Worm (Caenorhabditis elegans) whole organism, early embryonic: ENCODE results near the gene F26F12.3.

Experiments used
- F13C5.2 ChIP-seq: sonication (generic microtip); optimal IDR thresholded peaks from 2 replicates; lab custom pipeline; 2017; ENCODE audit warnings: mild to moderate bottlenecking, missing genetic modification characterization, inconsistent platforms, missing compliant biosample characterization
- ama-1 ChIP-seq: fragments of 150-350 bp; optimal IDR thresholded peaks from 2 replicates; lab custom pipeline; 2014
- ceh-13 ChIP-seq: fragments of 200-800 bp; sonication (Bioruptor generic); optimal IDR thresholded peaks from 2 replicates; lab custom pipeline; 2018; ENCODE audit warnings: mild to moderate bottlenecking, missing genetic modification characterization, missing compliant biosample characterization
- ceh-36 ChIP-seq: sonication (generic microtip); optimal IDR thresholded peaks from 2 replicates; lab custom pipeline; 2016; ENCODE audit warnings: missing genetic modification characterization, inconsistent platforms, missing compliant biosample characterization
- ets-7 ChIP-seq: sonication (generic microtip); optimal IDR thresholded peaks from 2 replicates; lab custom pipeline; 2016; ENCODE audit warnings: missing genotype, missing genetic modification characterization, missing compliant biosample characterization
- flt-1 ChIP-seq: fragments of 200-800 bp; sonication (Bioruptor generic); IDR thresholded peaks from 2 replicates; pipeline ENCODE4 v1.3.6; 2022; ENCODE audit warnings: missing genetic modification characterization, missing compliant biosample characterization
- hmg-4 ChIP-seq: fragments of 200-800 bp; sonication (Bioruptor generic); optimal IDR thresholded peaks from 2 replicates; lab custom pipeline; 2018; ENCODE audit warnings: mild to moderate bottlenecking, missing genetic modification characterization, missing compliant biosample characterization
- hnd-1 ChIP-seq: sonication (generic microtip); optimal IDR thresholded peaks from 2 replicates; lab custom pipeline; 2016; ENCODE audit warnings: missing genetic modification characterization, missing compliant biosample characterization
- pes-1 ChIP-seq: fragments of 200-800 bp; sonication (Bioruptor generic); IDR thresholded peaks from 2 replicates; pipeline ENCODE4 v1.3.6; 2022; ENCODE audit warnings: missing genetic modification reagents, missing genetic modification characterization, missing compliant biosample characterization
- scrt-1 ChIP-seq: fragments of 200-800 bp; sonication (Bioruptor generic); IDR thresholded peaks from 2 replicates; pipeline ENCODE4 v1.3.6; 2022; ENCODE audit warnings: missing genetic modification characterization, missing compliant biosample characterization
- sea-1 ChIP-seq: fragments of 200-800 bp; sonication (Bioruptor generic); conservative IDR thresholded peaks from 2 replicates; pipeline ENCODE4 v1.3.6; 2022; ENCODE audit warnings: missing genetic modification characterization, missing compliant biosample characterization
- tbx-11 ChIP-seq: fragments of 200-800 bp; sonication (Bioruptor generic); IDR thresholded peaks from 2 replicates; pipeline ENCODE4 v1.3.6; 2022; ENCODE audit warnings: missing genetic modification characterization, missing compliant biosample characterization
- tra-4 ChIP-seq: sonication (generic microtip); optimal IDR thresholded peaks from 2 replicates; lab custom pipeline; 2017; ENCODE audit warnings: missing genetic modification characterization, missing compliant biosample characterization

DNA sequence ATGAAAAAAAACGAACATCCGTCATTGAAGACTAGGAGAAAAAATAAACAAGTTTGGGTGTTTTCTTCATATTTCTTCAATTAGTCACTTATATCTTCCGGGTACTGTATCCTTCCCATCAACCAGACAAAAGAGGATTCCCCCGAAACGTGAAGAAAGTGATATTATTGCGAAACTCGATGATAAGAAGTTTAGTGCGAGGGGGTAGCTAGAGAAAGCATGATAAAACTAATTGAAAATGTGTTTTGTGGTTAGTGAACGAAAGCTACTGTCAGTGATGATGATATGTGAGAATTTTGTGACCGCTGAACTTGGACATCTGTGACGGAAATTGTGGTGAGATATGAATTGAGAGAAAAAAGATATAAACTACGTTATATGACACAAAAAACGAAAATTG, 22.6 kb downstream of the F26F12.3 start:
- TF ChIP-seq hmg-4 (no peak), ama-1 (lab: Kevin White, UChicago) (no peak), hnd-1 (tag; lab: Kevin White, UChicago) (no peak), sea-1 (no peak), ets-7 (tag; lab: Kevin White, UChicago) (no peak), flt-1 (GFP tag; lab: Robert Waterston, UW) (no peak), tbx-11 (GFP tag; lab: Robert Waterston, UW) (no peak), tra-4 (no peak), ceh-36 (tag; lab: Kevin White, UChicago) (no peak), F13C5.2 (tag; lab: Kevin White, UChicago) (no peak), ceh-13 (GFP tag; lab: Kevin White, UChicago) (no peak), pes-1 (GFP tag; lab: Robert Waterston, UW) (no peak), scrt-1 (GFP tag; lab: Robert Waterston, UW) (no peak)
